Worm (Caenorhabditis elegans) whole organism, L4 larva: ENCODE results near the gene col-38.
A peak's percentile ranks its signal among the peaks of the same experiment; 100 is the strongest.

Source experiments
- F49E8.2 ChIP-seq: sonication (generic microtip); optimal IDR thresholded peaks from 2 replicates; lab custom pipeline; 2016; ENCODE audit warnings: missing compliant biosample characterization, mild to moderate bottlenecking, missing genetic modification characterization, borderline replicate concordance
- T20F7.1 ChIP-seq: fragments of 200-800 bp; sonication (Bioruptor generic); optimal IDR thresholded peaks from 2 replicates; lab custom pipeline; 2018; ENCODE audit warnings: mild to moderate bottlenecking, missing genetic modification characterization, missing compliant biosample characterization
- ZK546.5 ChIP-seq, 2 experiments: sonication (generic microtip); optimal IDR thresholded peaks; 2 replicates each; lab custom pipeline; 2017; ENCODE audit warnings: missing biosample characterization in 2 of 2, missing genetic modification characterization in 2 of 2
- aha-1 ChIP-seq: fragments of 150-350 bp; peaks from one replicate; lab custom pipeline; 2014; ENCODE audit warnings: missing biosample characterization, missing genetic modification characterization
- aly-2 ChIP-seq: sonication (generic microtip); optimal IDR thresholded peaks from 2 replicates; lab custom pipeline; 2018; ENCODE audit warnings: missing biosample characterization, missing genetic modification characterization
- arid-1 ChIP-seq: fragments of 200-800 bp; sonication (Bioruptor generic); conservative IDR thresholded peaks from 2 replicates; pipeline ENCODE4 v1.3.6; 2022; ENCODE audit warnings: missing genetic modification reagents, missing genetic modification characterization, missing compliant biosample characterization
- daf-16 ChIP-seq, 3 experiments: sonication (generic microtip); optimal IDR thresholded peaks; 2 replicates each; lab custom pipeline; 2016 to 2017; ENCODE audit warnings: missing genetic modification characterization in 3 of 3, missing genetic modification reagents in 3 of 3, mild to moderate bottlenecking in 2 of 3, missing compliant biosample characterization in 2 of 3, missing biosample characterization in 1 of 3, moderate library complexity in 1 of 3
- dmd-6 ChIP-seq: fragments of 200-800 bp; sonication (Bioruptor generic); IDR thresholded peaks from 2 replicates; pipeline ENCODE4 v1.3.6; 2022; ENCODE audit warnings: missing genetic modification reagents, missing genetic modification characterization, missing compliant biosample characterization
- dpl-1 ChIP-seq: fragments of 150-350 bp; optimal IDR thresholded peaks from 2 replicates; lab custom pipeline; 2014; ENCODE audit warnings: missing biosample characterization, missing genetic modification reagents, missing genetic modification characterization
- egl-43 ChIP-seq: fragments of 200-800 bp; sonication (Bioruptor generic); IDR thresholded peaks from 2 replicates; pipeline ENCODE4 v1.3.6; 2022; ENCODE audit warnings: missing genetic modification reagents, missing genetic modification characterization, missing compliant biosample characterization
- hlh-30 ChIP-seq: sonication (generic microtip); optimal IDR thresholded peaks from 2 replicates; lab custom pipeline; 2017; ENCODE audit warnings: antibody characterized with exemption, mild to moderate bottlenecking, missing genetic modification characterization, missing compliant biosample characterization; ENCODE audit not compliant: insufficient read depth
- hmg-1.1 ChIP-seq: fragments of 200-800 bp; sonication (Bioruptor generic); IDR thresholded peaks from 2 replicates; pipeline ENCODE4 v1.3.6; 2022; ENCODE audit warnings: missing genetic modification reagents, missing genetic modification characterization, missing compliant biosample characterization
- jun-1 ChIP-seq: fragments of 150-350 bp; optimal IDR thresholded peaks from 2 replicates; lab custom pipeline; 2014; ENCODE audit warnings: missing biosample characterization, missing genetic modification reagents, missing genetic modification characterization
- lim-7 ChIP-seq: fragments of 200-800 bp; sonication (Bioruptor generic); IDR thresholded peaks from 2 replicates; pipeline ENCODE4 v1.3.6; 2022; ENCODE audit warnings: missing genetic modification characterization, missing compliant biosample characterization
- lin-13 ChIP-seq: fragments of 150-350 bp; optimal IDR thresholded peaks from 2 replicates; lab custom pipeline; 2014; ENCODE audit warnings: missing biosample characterization, missing genetic modification reagents, missing genetic modification characterization
- lin-29 ChIP-seq: fragments of 200-800 bp; sonication (Bioruptor generic); IDR thresholded peaks from 2 replicates; pipeline ENCODE4 v1.3.6; 2022; ENCODE audit warnings: missing genetic modification reagents, missing genetic modification characterization, missing compliant biosample characterization
- lin-38 ChIP-seq: fragments of 200-800 bp; sonication (Bioruptor generic); IDR thresholded peaks from 2 replicates; pipeline ENCODE4 v1.3.6; 2022; ENCODE audit warnings: missing genetic modification reagents, missing genetic modification characterization, missing compliant biosample characterization
- lsy-2 ChIP-seq, 2 experiments: fragments of 150-350 bp in 1 of 2; sonication (generic microtip) in 1 of 2; optimal IDR thresholded peaks; 2 replicates each; lab custom pipeline; 2014 to 2017; ENCODE audit warnings: missing biosample characterization in 2 of 2, missing genetic modification characterization in 2 of 2
- mes-2 ChIP-seq: sonication (generic microtip); optimal IDR thresholded peaks from 2 replicates; lab custom pipeline; 2016; ENCODE audit warnings: missing genotype, mild to moderate bottlenecking, missing genetic modification characterization, missing compliant biosample characterization; ENCODE audit not compliant: poor library complexity, severe bottlenecking
- pqm-1 ChIP-seq: sonication (generic microtip); optimal IDR thresholded peaks from 2 replicates; lab custom pipeline; 2017; ENCODE audit warnings: missing biosample characterization, missing genetic modification characterization
- snpc-1.2 ChIP-seq: fragments of 200-800 bp; sonication (Bioruptor generic); IDR thresholded peaks from 2 replicates; pipeline ENCODE4 v1.3.6; 2022; ENCODE audit warnings: missing genetic modification reagents, missing genetic modification characterization, missing compliant biosample characterization
- tag-97 ChIP-seq: fragments of 200-800 bp; sonication (Bioruptor generic); IDR thresholded peaks from 2 replicates; pipeline ENCODE4 v1.3.6; 2022; ENCODE audit warnings: missing genetic modification characterization, missing compliant biosample characterization
- unc-130 ChIP-seq: sonication (generic microtip); optimal IDR thresholded peaks from 2 replicates; lab custom pipeline; 2016; ENCODE audit warnings: missing genetic modification reagents, missing genetic modification characterization, missing compliant biosample characterization
- unc-62 ChIP-seq, 3 experiments: fragments of 150-350 bp in 1 of 3; sonication (generic microtip); optimal IDR thresholded peaks in 2 of 3; peaks in 1 of 3; 1 replicate in 1 of 3; 2 replicates in 2 of 3; lab custom pipeline; 2014 to 2017; ENCODE audit warnings: missing biosample characterization in 3 of 3, missing genetic modification characterization in 3 of 3, missing genetic modification reagents in 3 of 3, missing genotype in 1 of 3
- zag-1 ChIP-seq: fragments of 150-350 bp; optimal IDR thresholded peaks from 2 replicates; lab custom pipeline; 2014; ENCODE audit warnings: missing biosample characterization, missing genetic modification characterization
- zfp-3 ChIP-seq: fragments of 200-800 bp; sonication (Bioruptor generic); conservative IDR thresholded peaks from 2 replicates; pipeline ENCODE4 v1.3.6; 2022; ENCODE audit warnings: missing genetic modification reagents, missing genetic modification characterization, missing compliant biosample characterization

Gene col-38

DNA sequence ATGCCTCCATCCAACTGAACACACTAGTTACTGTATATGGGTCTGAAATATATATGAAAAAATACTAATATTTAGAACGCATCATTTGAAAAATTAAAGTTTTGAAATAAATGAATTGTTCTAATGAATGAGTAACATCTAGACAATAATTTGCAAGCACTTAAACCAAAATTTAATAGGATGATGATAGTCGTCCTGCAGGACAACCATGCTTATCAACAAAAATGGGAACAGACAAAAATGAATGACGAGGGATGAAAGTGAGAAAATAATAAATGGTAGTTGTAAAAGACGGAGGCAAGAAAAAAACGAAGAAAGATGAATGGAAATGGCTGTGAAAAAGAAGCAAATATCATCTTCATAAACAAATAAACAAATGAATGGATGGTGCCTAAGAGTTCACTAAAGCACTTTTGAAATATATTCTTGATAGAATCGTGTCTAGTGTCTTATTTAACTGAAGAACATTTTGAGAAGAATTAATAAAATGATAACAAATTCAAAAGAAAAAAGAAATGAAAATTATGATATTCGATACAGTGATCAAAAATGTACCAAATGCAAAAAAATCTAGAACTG is 37.6 kb downstream of the col-38 start, which contains the start of gene gldi-7:
gldi-7 (minus strand) TSS at position 42 of the 579 bp plus-strand sequence.
- TF ChIP-seq aha-1 (tag; lab: Kevin White, UChicago) (peak; percentile 64), lin-29 (GFP tag; lab: Robert Waterston, UW) (no peak), pqm-1 (tag; lab: Kevin White, UChicago) (peak; percentile 63)

ce11 chrII:8529176-8529698 is 39.7 kb downstream of the col-38 start:
- TF ChIP-seq dmd-6 (GFP tag; lab: Robert Waterston, UW) (no peak), aha-1 (tag; lab: Kevin White, UChicago) (peak; percentile 39), lim-7 (GFP tag; lab: Robert Waterston, UW) (no peak), lsy-2 (tag; optimal IDR thresholded peaks at IDR 0.05; lab: Kevin White, UChicago) (no peak), F49E8.2 (no peak), snpc-1.2 (no peak), aly-2 (tag; lab: Kevin White, UChicago) (no peak), tag-97 (GFP tag; lab: Robert Waterston, UW) (no peak), mes-2 (tag; lab: Kevin White, UChicago) (no peak), zag-1 (tag; lab: Kevin White, UChicago) (no peak), hmg-1.1 (GFP tag; lab: Robert Waterston, UW) (0 out of 2 replicates have a peak, but pooled peaks have one; percentile 31)

DNA sequence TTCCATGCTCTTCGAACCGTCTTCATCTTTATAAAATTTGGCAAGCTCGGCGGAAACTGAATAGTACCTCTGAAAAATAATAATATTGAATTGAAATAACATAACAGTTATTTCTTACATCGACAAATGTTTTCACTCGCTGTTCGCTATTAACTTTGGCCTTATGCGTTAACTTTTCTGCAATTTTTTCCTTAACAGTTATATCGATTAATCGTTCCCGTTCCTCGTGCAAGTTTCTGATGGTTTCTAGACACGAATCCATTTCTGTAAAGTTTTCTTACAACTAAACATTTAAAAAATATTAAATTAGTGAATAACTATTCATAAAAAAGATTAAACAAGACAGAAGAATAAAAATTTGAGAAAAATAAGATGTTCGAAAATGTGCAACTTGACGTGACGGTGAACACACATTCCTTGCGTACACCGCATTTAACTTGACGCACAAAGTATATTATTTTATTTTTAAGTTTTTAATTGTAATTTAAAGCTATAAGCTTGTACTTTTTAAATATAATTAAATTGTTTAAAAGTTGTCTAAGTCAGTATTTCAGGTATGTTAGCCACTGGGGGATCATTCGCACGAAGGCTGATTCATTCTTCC is 43.7 kb downstream of the col-38 start, which contains the start of the genes prp-9 and mrps-18B:
prp-9 (minus strand) TSS at position 264 of the 604 bp plus-strand sequence.
mrps-18B (plus strand) TSS at position 549 of the 604 bp plus-strand sequence.
- no peak for TF ChIP-seq egl-43 (GFP tag; lab: Robert Waterston, UW)
- peak; percentile 54 for TF ChIP-seq dpl-1 (GFP tag; lab: Kevin White, UChicago)
- TF ChIP-seq hlh-30, result peak; percentile 23
- TF ChIP-seq lsy-2 (tag; optimal IDR thresholded peaks at IDR 0.05; lab: Kevin White, UChicago), result peak in 1 of 2 experiments; percentile 78
- peak; percentile 66 for TF ChIP-seq T20F7.1 (GFP tag; lab: Kevin White, UChicago)
- no peak for TF ChIP-seq ZK546.5 (tag; optimal IDR thresholded peaks at IDR 0.05; lab: Kevin White, UChicago)
- peak in 1 of 2 experiments; percentile 90 for TF ChIP-seq unc-62 (GFP tag; optimal IDR thresholded peaks at IDR 0.05 in 1 of 2; lab: Kevin White, UChicago)
- no peak for TF ChIP-seq unc-62 (tag; optimal IDR thresholded peaks at IDR 0.05; lab: Kevin White, UChicago)
- TF ChIP-seq mes-2 (tag; lab: Kevin White, UChicago), result peak; percentile 81
- no peak for TF ChIP-seq daf-16 (GFP tag; optimal IDR thresholded peaks at IDR 0.05; lab: Kevin White, UChicago)
- peak; percentile 25 for TF ChIP-seq daf-16 (tag; optimal IDR thresholded peaks at IDR 0.05; lab: Kevin White, UChicago)

DNA sequence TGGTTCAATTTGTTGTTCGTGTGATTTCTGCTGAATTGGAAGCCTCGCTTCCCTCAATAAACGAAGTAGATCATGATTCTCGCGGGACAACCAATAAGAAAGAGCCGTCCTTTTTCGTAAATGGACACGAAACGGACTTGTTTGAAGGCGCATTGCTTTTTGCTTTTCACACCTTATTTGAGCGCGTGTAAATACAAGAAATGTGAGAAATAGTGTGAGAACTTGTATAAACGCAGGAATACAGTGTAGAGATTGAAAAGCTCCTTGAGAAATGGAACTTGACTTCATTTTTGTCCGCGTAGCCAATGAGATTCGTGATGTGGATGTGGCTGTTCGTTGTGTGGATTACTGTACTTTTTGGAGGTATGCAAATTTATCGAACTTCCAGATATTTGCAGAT is 48.3 kb downstream of the col-38 start, which contains the start of gene cht-2:
cht-2 (plus strand) TSS at position 301 of the 400 bp plus-strand sequence.
- TF ChIP-seq unc-62 (GFP tag; optimal IDR thresholded peaks at IDR 0.05 in 1 of 2; lab: Kevin White, UChicago), result no peak
- TF ChIP-seq unc-62 (tag; optimal IDR thresholded peaks at IDR 0.05; lab: Kevin White, UChicago), result no peak
- no peak for TF ChIP-seq lin-38 (GFP tag; lab: Robert Waterston, UW)
- TF ChIP-seq unc-130 (GFP tag; lab: Kevin White, UChicago), result no peak
- no peak for TF ChIP-seq arid-1 (GFP tag; lab: Robert Waterston, UW)
- no peak for TF ChIP-seq zfp-3 (GFP tag; lab: Robert Waterston, UW)

- TF ChIP-seq jun-1, result no peak
- TF ChIP-seq lin-38 (GFP tag; lab: Robert Waterston, UW), result peak; percentile 41; the same call in 1 of the 2 replicates
- TF ChIP-seq lin-13 (GFP tag; lab: Kevin White, UChicago), result no peak
These were observed 50.7 kb downstream of the col-38 start, which contains the start of gene T13H5.8 for ce11 chrII:8518210-8518609. Gene T13H5.8 (plus strand): TSS chrII:8518510.
